Fruit fly (Drosophila melanogaster): Measurements from ENCODE around the gene CG33229.
A peak's percentile ranks its signal among the peaks of the same experiment; 100 is the strongest.

CG33229 gene

dm6 chr3L:180262-180543, 43.4 kb upstream of the CG33229 start (continued):
- TF ChIP-seq Scr (GFP tag; IDR thresholded peaks at IDR 0.05; ENCODE audit: partially characterized antibody) = no peak
- TF ChIP-seq ac (GFP tag; optimal IDR thresholded peaks at IDR 0.05) = no peak
- no peak for TF ChIP-seq CG10366 (GFP tag; IDR thresholded peaks at IDR 0.05)
- TF ChIP-seq gsb-n (tag; optimal IDR thresholded peaks at IDR 0.05) = no peak
- no peak for TF ChIP-seq Dad (GFP tag; optimal IDR thresholded peaks at IDR 0.05)
- no peak for TF ChIP-seq Doc3 (GFP tag; IDR thresholded peaks at IDR 0.05; ENCODE audit: partially characterized antibody)
- no peak for TF ChIP-seq CG17361 (GFP tag; IDR thresholded peaks at IDR 0.05)
- TF ChIP-seq CG3163 (GFP tag; optimal IDR thresholded peaks at IDR 0.05) = no peak
- no peak for TF ChIP-seq gro (GFP tag; optimal IDR thresholded peaks at IDR 0.05)
- TF ChIP-seq nerfin-2 (GFP tag; IDR thresholded peaks at IDR 0.05; ENCODE audit: partially characterized antibody) = no peak
- TF ChIP-seq tx (GFP tag; optimal IDR thresholded peaks at IDR 0.05) = no peak
- 0 out of 2 replicates have a peak, but pooled peaks have one; percentile 45 for TF ChIP-seq chm (GFP tag; IDR thresholded peaks at IDR 0.05)
- no peak for TF ChIP-seq NK7.1 (GFP tag; optimal IDR thresholded peaks at IDR 0.05)
- TF ChIP-seq Ets97D (GFP tag; optimal IDR thresholded peaks at IDR 0.05) = no peak
- TF ChIP-seq Trl (optimal IDR thresholded peaks at IDR 0.05) = peak in 1 of 2 experiments; percentile 27
- TF ChIP-seq Trl (GFP tag; optimal IDR thresholded peaks at IDR 0.05) = no peak
- no peak for TF ChIP-seq Neu2 (GFP tag; optimal IDR thresholded peaks at IDR 0.05; ENCODE audit: borderline replicate concordance)
- no peak for TF ChIP-seq CG2120 (GFP tag; optimal IDR thresholded peaks at IDR 0.05)
- no peak for TF ChIP-seq NfI (GFP tag; optimal IDR thresholded peaks at IDR 0.05)
- TF ChIP-seq Optix (GFP tag; IDR thresholded peaks at IDR 0.05) = no peak
- no peak for TF ChIP-seq E2f1 (GFP tag; IDR thresholded peaks at IDR 0.05)
- TF ChIP-seq D (optimal IDR thresholded peaks at IDR 0.05) = no peak
- no peak for TF ChIP-seq D (GFP tag; optimal IDR thresholded peaks at IDR 0.05)
- no peak for TF ChIP-seq tin (GFP tag; optimal IDR thresholded peaks at IDR 0.05)
- TF ChIP-seq NC2β (GFP tag; optimal IDR thresholded peaks at IDR 0.05) = no peak
- no peak for TF ChIP-seq CG33557 (GFP tag; optimal IDR thresholded peaks at IDR 0.05)
- no peak for TF ChIP-seq Myb (GFP tag; optimal IDR thresholded peaks at IDR 0.05)

- peak; percentile 91 for TF ChIP-seq pho (GFP tag; optimal IDR thresholded peaks at IDR 0.05)
- TF ChIP-seq vnd (GFP tag; IDR thresholded peaks at IDR 0.05; ENCODE audit: partially characterized antibody) = peak; percentile 94
- TF ChIP-seq Dfd (GFP tag; optimal IDR thresholded peaks at IDR 0.05) = no peak
- TF ChIP-seq dmrt99B (tag; optimal IDR thresholded peaks at IDR 0.05) = no peak
- no peak for TF ChIP-seq CG5953 (GFP tag; IDR thresholded peaks at IDR 0.05)
- peak; percentile 81 for TF ChIP-seq H15 (GFP tag; IDR thresholded peaks at IDR 0.05)
- peak; percentile 85 for TF ChIP-seq bbx (GFP tag; IDR thresholded peaks at IDR 0.05; ENCODE audit: partially characterized antibody)
- peak; percentile 83 for TF ChIP-seq kah (GFP tag; optimal IDR thresholded peaks at IDR 0.05)
- peak; percentile 71 for TF ChIP-seq ssp (GFP tag; IDR thresholded peaks at IDR 0.05)
- TF ChIP-seq Hr51 (GFP tag; optimal IDR thresholded peaks at IDR 0.05) = peak in 1 of 2 experiments; percentile 91
- TF ChIP-seq CG32767 (GFP tag; IDR thresholded peaks at IDR 0.05) = peak; percentile 89
- peak; percentile 87 for TF ChIP-seq CHES-1-like (GFP tag; optimal IDR thresholded peaks at IDR 0.05)
- no peak for TF ChIP-seq Hr39 (optimal IDR thresholded peaks at IDR 0.05)
- peak; percentile 91 for TF ChIP-seq CG32532 (GFP tag; IDR thresholded peaks at IDR 0.05)
- TF ChIP-seq caup (GFP tag; optimal IDR thresholded peaks at IDR 0.05; ENCODE audit: severe bottlenecking) = no peak
- TF ChIP-seq so (GFP tag; IDR thresholded peaks at IDR 0.05) = peak; percentile 63; the same call in 1 of the 3 replicates
- no peak for TF ChIP-seq grau (tag; optimal IDR thresholded peaks at IDR 0.05)
- peak; percentile 65 for TF ChIP-seq CG4730 (GFP tag; IDR thresholded peaks at IDR 0.05)
- no peak for TF ChIP-seq mirr (GFP tag; optimal IDR thresholded peaks at IDR 0.05)
- TF ChIP-seq CTCF (GFP tag; optimal IDR thresholded peaks at IDR 0.05) = no peak
- peak; percentile 84 for TF ChIP-seq CG9797 (GFP tag; optimal IDR thresholded peaks at IDR 0.05)
- no peak for TF ChIP-seq pros (GFP tag; optimal IDR thresholded peaks at IDR 0.05)
- peak; percentile 69 for TF ChIP-seq ab (GFP tag; optimal IDR thresholded peaks at IDR 0.05)
- TF ChIP-seq dmrt11E (tag; optimal IDR thresholded peaks at IDR 0.05) = peak; percentile 80
- TF ChIP-seq CG4820 (GFP tag; optimal IDR thresholded peaks at IDR 0.05) = peak; percentile 82
- TF ChIP-seq al (GFP tag; IDR thresholded peaks at IDR 0.05) = peak; percentile 73
- no peak for TF ChIP-seq CG15011 (GFP tag; optimal IDR thresholded peaks at IDR 0.05)
- TF ChIP-seq trh (GFP tag; optimal IDR thresholded peaks at IDR 0.05) = peak; percentile 74
Observed at dm6 chr3L:184251-184650, 39.4 kb upstream of the CG33229 start, which contains the start of the genes CG34140, Mkp and Mtch. Gene CG34140 (minus strand): TSS chr3L:184424. Gene Mkp (minus strand): TSS chr3L:184540. Gene Mtch (plus strand): TSS chr3L:184626.

Data from whole organism, embryonic.